Fruit fly (Drosophila melanogaster) whole organism, embryonic: ENCODE measurements around the gene CG32813.

Experiments
- Abd-B ChIP-seq: fragments of 200-800 bp; sonication (Bioruptor generic); optimal IDR thresholded peaks from 2 replicates; lab custom pipeline; 2018; ENCODE audit warnings: missing biosample characterization, mild to moderate bottlenecking, missing genetic modification characterization, moderate library complexity
- Antp ChIP-seq: fragments of 200-800 bp; sonication (Bioruptor generic); optimal IDR thresholded peaks from 3 replicates; lab custom pipeline; 2016; ENCODE audit warnings: missing biosample characterization, missing genetic modification characterization
- Atf-2 ChIP-seq: fragments of 200-800 bp; sonication (Bioruptor generic); optimal IDR thresholded peaks from 2 replicates; lab custom pipeline; 2016; ENCODE audit warnings: missing biosample characterization, missing genetic modification characterization
- CG10267 ChIP-seq: fragments of 200-800 bp; sonication (Bioruptor generic); optimal IDR thresholded peaks from 2 replicates; lab custom pipeline; 2018; ENCODE audit warnings: missing biosample characterization, mild to moderate bottlenecking, missing genetic modification characterization, moderate library complexity
- CG10431 ChIP-seq: fragments of 200-800 bp; sonication (Bioruptor generic); optimal IDR thresholded peaks from 3 replicates; lab custom pipeline; 2018; ENCODE audit warnings: missing biosample characterization, mild to moderate bottlenecking, missing genetic modification characterization
- CG11085 ChIP-seq: fragments of 200-800 bp; sonication (Bioruptor generic); IDR thresholded peaks from 2 replicates; pipeline ENCODE4 v1.3.6; 2022; ENCODE audit warnings: missing biosample characterization, missing genetic modification characterization
- CG11093 ChIP-seq: fragments of 200-800 bp; sonication (Bioruptor generic); IDR thresholded peaks from 3 replicates; pipeline ENCODE4 v1.3.6; 2022; ENCODE audit warnings: missing biosample characterization, missing genetic modification characterization
- CG14050 ChIP-seq: fragments of 200-800 bp; sonication (Bioruptor generic); IDR thresholded peaks from 3 replicates; pipeline ENCODE4 v1.3.6; 2022; ENCODE audit warnings: missing biosample characterization, missing genetic modification characterization
- CG15269 ChIP-seq: fragments of 200-800 bp; sonication (Bioruptor generic); optimal IDR thresholded peaks from 2 replicates; lab custom pipeline; 2018; ENCODE audit warnings: missing biosample characterization, mild to moderate bottlenecking, missing genetic modification characterization, moderate library complexity
- CG15601 ChIP-seq: fragments of 200-800 bp; sonication (Bioruptor generic); optimal IDR thresholded peaks from 3 replicates; lab custom pipeline; 2019; ENCODE audit warnings: missing biosample characterization, mild to moderate bottlenecking, missing genetic modification characterization, moderate library complexity
- CG1647 ChIP-seq: fragments of 200-800 bp; sonication (Bioruptor generic); optimal IDR thresholded peaks from 3 replicates; lab custom pipeline; 2016; ENCODE audit warnings: missing biosample characterization, missing genetic modification characterization
- CG17328 ChIP-seq: fragments of 200-800 bp; sonication (Bioruptor generic); IDR thresholded peaks from 2 replicates; pipeline ENCODE4 v1.3.6; 2022; ENCODE audit warnings: missing biosample characterization, missing genetic modification characterization
- CG18619 ChIP-seq: fragments of 200-800 bp; sonication (Bioruptor generic); optimal IDR thresholded peaks from 3 replicates; lab custom pipeline; 2017; ENCODE audit warnings: missing biosample characterization, mild to moderate bottlenecking, missing genetic modification characterization
- CG2129 ChIP-seq: fragments of 200-800 bp; sonication (Bioruptor generic); IDR thresholded peaks from 2 replicates; pipeline ENCODE4 v1.3.6; 2022; ENCODE audit warnings: missing biosample characterization, missing genetic modification characterization; ENCODE audit not compliant: partially characterized antibody
- CG2712 ChIP-seq: fragments of 200-800 bp; optimal IDR thresholded peaks from 3 replicates; lab custom pipeline; 2019; ENCODE audit warnings: missing biosample characterization, mild to moderate bottlenecking, missing genetic modification characterization, moderate library complexity
- CG32767 ChIP-seq: fragments of 200-800 bp; sonication (Bioruptor generic); IDR thresholded peaks from 2 replicates; pipeline ENCODE4 v1.3.6; 2022; ENCODE audit warnings: missing biosample characterization, missing genetic modification characterization
- CG34224 ChIP-seq: fragments of 200-800 bp; sonication (Bioruptor generic); IDR thresholded peaks from 3 replicates; pipeline ENCODE4 v1.3.6; 2022; ENCODE audit warnings: missing biosample characterization, missing genetic modification characterization; ENCODE audit not compliant: partially characterized antibody
- CG34376 ChIP-seq: fragments of 200-800 bp; sonication (Bioruptor generic); optimal IDR thresholded peaks from 2 replicates; lab custom pipeline; 2018; ENCODE audit warnings: missing biosample characterization, mild to moderate bottlenecking, missing genetic modification characterization
- CG43689 ChIP-seq: fragments of 200-800 bp; sonication (Bioruptor generic); IDR thresholded peaks from 2 replicates; pipeline ENCODE4 v1.3.6; 2022; ENCODE audit warnings: missing biosample characterization, missing genetic modification characterization
- CG6272 ChIP-seq: fragments of 200-800 bp; sonication (Bioruptor generic); IDR thresholded peaks from 2 replicates; pipeline ENCODE4 v1.3.6; 2022; ENCODE audit warnings: missing biosample characterization, missing genetic modification characterization
- CG7556 ChIP-seq: fragments of 200-800 bp; sonication (Bioruptor generic); optimal IDR thresholded peaks from 2 replicates; lab custom pipeline; 2017; ENCODE audit warnings: missing biosample characterization, mild to moderate bottlenecking, missing genetic modification characterization
- CG8089 ChIP-seq: fragments of 200-800 bp; sonication (Bioruptor generic); optimal IDR thresholded peaks from 3 replicates; lab custom pipeline; 2016; ENCODE audit warnings: missing biosample characterization, missing genetic modification characterization
- CG9609 ChIP-seq: fragments of 200-800 bp; sonication (Bioruptor generic); optimal IDR thresholded peaks from 3 replicates; lab custom pipeline; 2016; ENCODE audit warnings: missing biosample characterization, missing genetic modification characterization
- Fer3 ChIP-seq: fragments of 200-800 bp; sonication (Bioruptor generic); optimal IDR thresholded peaks from 2 replicates; lab custom pipeline; 2018; ENCODE audit warnings: missing biosample characterization, mild to moderate bottlenecking, missing genetic modification characterization, moderate library complexity
- H2.0 ChIP-seq: fragments of 200-800 bp; sonication (Bioruptor generic); IDR thresholded peaks from 2 replicates; pipeline ENCODE4 v1.3.6; 2022; ENCODE audit warnings: missing biosample characterization, missing genetic modification characterization
- HLH4C ChIP-seq: fragments of 200-800 bp; sonication (Bioruptor generic); IDR thresholded peaks from 3 replicates; pipeline ENCODE4 v1.3.6; 2022; ENCODE audit warnings: missing biosample characterization, missing genetic modification characterization; ENCODE audit not compliant: partially characterized antibody
- Hmx ChIP-seq: fragments of 200-800 bp; sonication (Bioruptor generic); optimal IDR thresholded peaks from 2 replicates; lab custom pipeline; 2016; ENCODE audit warnings: missing biosample characterization, missing genetic modification characterization
- Jarid2 ChIP-seq: fragments of 200-800 bp; sonication (Bioruptor generic); optimal IDR thresholded peaks from 3 replicates; lab custom pipeline; 2017; ENCODE audit warnings: mild to moderate bottlenecking, missing biosample characterization, missing genetic modification reagents, missing genetic modification characterization
- Med ChIP-seq: fragments of 200-800 bp; sonication (Bioruptor generic); peaks from one replicate; lab custom pipeline; 2016; ENCODE audit warnings: missing biosample characterization, missing genetic modification characterization, mild to moderate bottlenecking, inconsistent platforms, moderate library complexity
- NC2β ChIP-seq: fragments of 200-800 bp; sonication (Bioruptor generic); optimal IDR thresholded peaks from 2 replicates; lab custom pipeline; 2016; ENCODE audit warnings: missing biosample characterization, missing genetic modification characterization
- NfI ChIP-seq: fragments of 200-800 bp; sonication (Bioruptor generic); optimal IDR thresholded peaks from 3 replicates; lab custom pipeline; 2018; ENCODE audit warnings: missing biosample characterization, mild to moderate bottlenecking, missing genetic modification characterization, moderate library complexity
- Ptx1 ChIP-seq: fragments of 200-800 bp; sonication (Bioruptor generic); IDR thresholded peaks from 2 replicates; pipeline ENCODE4 v1.3.6; 2022; ENCODE audit warnings: missing biosample characterization, missing genetic modification characterization
- Rx ChIP-seq: fragments of 200-800 bp; sonication (Bioruptor generic); IDR thresholded peaks from 2 replicates; pipeline ENCODE4 v1.3.6; 2022; ENCODE audit warnings: missing biosample characterization, missing genetic modification characterization
- Tbp ChIP-seq: fragments of >200 bp; optimal IDR thresholded peaks from 2 replicates; lab custom pipeline; 2018; ENCODE audit warnings: missing biosample characterization, missing genetic modification characterization
- YL-1 ChIP-seq: fragments of 200-800 bp; sonication (Bioruptor generic); optimal IDR thresholded peaks from 3 replicates; lab custom pipeline; 2017; ENCODE audit warnings: missing biosample characterization, mild to moderate bottlenecking, missing genetic modification characterization
- ab ChIP-seq: fragments of 200-800 bp; sonication (Bioruptor generic); optimal IDR thresholded peaks from 2 replicates; lab custom pipeline; 2016; ENCODE audit warnings: missing biosample characterization, missing genetic modification characterization
- bab2 ChIP-seq: fragments of 200-800 bp; sonication (Bioruptor generic); optimal IDR thresholded peaks from 2 replicates; lab custom pipeline; 2016; ENCODE audit warnings: missing biosample characterization, missing genetic modification characterization
- crc ChIP-seq: fragments of 200-800 bp; sonication (Bioruptor generic); optimal IDR thresholded peaks from 2 replicates; lab custom pipeline; 2016; ENCODE audit warnings: missing biosample characterization, missing genetic modification characterization
- dan ChIP-seq: fragments of 200-800 bp; sonication (Bioruptor generic); IDR thresholded peaks from 2 replicates; pipeline ENCODE4 v1.3.6; 2022; ENCODE audit warnings: missing biosample characterization, missing genetic modification characterization
- fd96Cb ChIP-seq: fragments of 200-800 bp; sonication (Bioruptor generic); optimal IDR thresholded peaks from 2 replicates; lab custom pipeline; 2018; ENCODE audit warnings: missing biosample characterization, mild to moderate bottlenecking, missing genetic modification characterization, moderate library complexity
- gcm2 ChIP-seq: fragments of 200-800 bp; sonication (Bioruptor generic); optimal IDR thresholded peaks from 2 replicates; lab custom pipeline; 2016; ENCODE audit warnings: missing biosample characterization, missing genetic modification characterization
- gro ChIP-seq: fragments of 200-800 bp; sonication (Bioruptor generic); optimal IDR thresholded peaks from 2 replicates; lab custom pipeline; 2016; ENCODE audit warnings: missing biosample characterization, missing genetic modification characterization
- hth ChIP-seq: fragments of >200 bp; optimal IDR thresholded peaks from 2 replicates; lab custom pipeline; 2017; ENCODE audit warnings: inconsistent platforms
- luna ChIP-seq: fragments of 200-800 bp; sonication (Bioruptor generic); optimal IDR thresholded peaks from 2 replicates; lab custom pipeline; 2016; ENCODE audit warnings: missing biosample characterization, missing genetic modification characterization
- mam ChIP-seq: fragments of 200-800 bp; sonication (Bioruptor generic); optimal IDR thresholded peaks from 3 replicates; lab custom pipeline; 2016; ENCODE audit warnings: missing biosample characterization, missing genetic modification characterization
- sisA ChIP-seq: fragments of 200-800 bp; sonication (Bioruptor generic); IDR thresholded peaks from 2 replicates; pipeline ENCODE4 v1.3.6; 2022; ENCODE audit warnings: missing biosample characterization, missing genetic modification characterization
- ssp ChIP-seq: fragments of 200-800 bp; sonication (Bioruptor generic); IDR thresholded peaks from 2 replicates; pipeline ENCODE4 v1.3.6; 2022; ENCODE audit warnings: missing biosample characterization, missing genetic modification characterization
- tin ChIP-seq: fragments of 200-800 bp; sonication (Bioruptor generic); optimal IDR thresholded peaks from 3 replicates; lab custom pipeline; 2016; ENCODE audit warnings: missing biosample characterization, missing genetic modification characterization
- tup ChIP-seq: fragments of 200-800 bp; sonication (Bioruptor generic); optimal IDR thresholded peaks from 2 replicates; lab custom pipeline; 2016; ENCODE audit warnings: missing biosample characterization, mild to moderate bottlenecking, missing genetic modification characterization, moderate library complexity
- tx ChIP-seq: fragments of 200-800 bp; sonication (Bioruptor generic); optimal IDR thresholded peaks from 2 replicates; lab custom pipeline; 2016; ENCODE audit warnings: missing biosample characterization, missing genetic modification characterization
- wor ChIP-seq: fragments of 200-800 bp; sonication (Bioruptor generic); IDR thresholded peaks from 2 replicates; pipeline ENCODE4 v1.3.6; 2022; ENCODE audit warnings: missing biosample characterization, missing genetic modification characterization

CG32813 gene

dm6 chrX:1398455-1399055, 17.8 kb downstream of the CG32813 start (continued):
- TF ChIP-seq Jarid2 (GFP tag; lab: Kevin White, UChicago) (no peak), NfI (peak; percentile 55), tin (GFP tag; lab: Kevin White, UChicago) (peak; percentile 64), tx (peak; percentile 34), sisA (GFP tag; lab: Robert Waterston, UW) (peak; percentile 84), NC2β (GFP tag; lab: Kevin White, UChicago) (no peak), CG2129 (no peak), CG7556 (peak; percentile 64), H2.0 (peak; percentile 64), tup (no peak), CG17328 (GFP tag; lab: Robert Waterston, UW) (peak; percentile 50; the same call in 1 of the 2 replicates), Atf-2 (GFP tag; lab: Kevin White, UChicago) (peak; percentile 40), CG6272 (peak; percentile 64), CG1647 (GFP tag; lab: Kevin White, UChicago) (peak; percentile 37), mam (GFP tag; lab: Kevin White, UChicago) (peak; percentile 73), Med (GFP tag; lab: Kevin White, UChicago) (peak; percentile 91), CG8089 (peak; percentile 41), CG34224 (no peak), bab2 (GFP tag; lab: Kevin White, UChicago) (peak; percentile 42), Antp (GFP tag; lab: Kevin White, UChicago) (peak; percentile 65), CG10431 (no peak), CG11085 (GFP tag; lab: Robert Waterston, UW) (0 out of 2 replicates have a peak, but pooled peaks have one; percentile 44), CG2712 (tag; lab: Kevin White, UChicago) (peak; percentile 67), hth (no peak), CG15269 (peak; percentile 67), CG43689 (GFP tag; lab: Robert Waterston, UW) (peak; percentile 44; the same call in 1 of the 2 replicates), CG9609 (GFP tag; lab: Kevin White, UChicago) (peak; percentile 28), fd96Cb (tag; lab: Kevin White, UChicago) (peak; percentile 71), YL-1 (GFP tag; lab: Kevin White, UChicago) (no peak), Ptx1 (GFP tag; lab: Robert Waterston, UW) (peak; percentile 81), CG34376 (GFP tag; lab: Kevin White, UChicago) (no peak), CG15601 (tag; lab: Kevin White, UChicago) (peak; percentile 2), CG11093 (GFP tag; lab: Robert Waterston, UW) (peak; percentile 78; the same call in 1 of the 3 replicates), gcm2 (no peak), dan (GFP tag; lab: Robert Waterston, UW) (peak; percentile 50; the same call in 1 of the 2 replicates), ssp (GFP tag; lab: Robert Waterston, UW) (peak; percentile 58; the same call in 1 of the 2 replicates), Rx (GFP tag; lab: Robert Waterston, UW) (peak; percentile 58), HLH4C (GFP tag; lab: Robert Waterston, UW) (no peak), CG18619 (GFP tag; lab: Kevin White, UChicago) (peak; percentile 56), Abd-B (GFP tag; lab: Kevin White, UChicago) (peak; percentile 54), wor (GFP tag; lab: Robert Waterston, UW) (peak; percentile 47; the same call in 1 of the 2 replicates), Hmx (GFP tag; lab: Kevin White, UChicago) (no peak), gro (no peak), ab (GFP tag; lab: Kevin White, UChicago) (peak; percentile 21), Fer3 (tag; lab: Kevin White, UChicago) (peak; percentile 56), crc (no peak), CG32767 (GFP tag; lab: Robert Waterston, UW) (peak; percentile 63; the same call in 1 of the 2 replicates), luna (no peak), Tbp (GFP tag; lab: Kevin White, UChicago) (no peak), CG10267 (peak; percentile 7), CG14050 (GFP tag; lab: Robert Waterston, UW) (peak; percentile 32; the same call in 1 of the 3 replicates)
